Worm (Caenorhabditis elegans): ENCODE measurements around the gene Y56A3A.30.

DNA sequence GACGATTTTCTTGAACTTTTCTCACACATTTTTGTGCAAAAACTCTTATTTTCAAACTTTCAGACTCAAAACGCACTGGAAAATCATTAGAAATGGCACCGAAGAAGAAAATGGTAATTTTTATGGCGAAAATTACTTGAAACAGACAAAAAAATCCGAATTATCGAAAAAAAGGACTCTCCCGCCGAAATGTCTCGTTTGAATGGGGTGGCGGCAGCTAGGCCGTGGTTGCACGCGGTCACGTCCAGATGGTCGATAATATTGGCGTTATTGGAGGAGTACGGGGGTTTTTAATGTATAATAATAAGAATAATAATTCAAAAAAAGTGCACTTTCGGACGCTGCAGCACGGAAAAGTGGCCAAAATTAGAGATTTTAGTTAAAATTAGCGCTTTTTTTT, 4.5 kb downstream of the Y56A3A.30 start, which contains the start of gene Y56A3A.31:
- TF ChIP-seq him-1 (tag; optimal IDR thresholded peaks at IDR 0.05) (no peak), W03F9.2 (tag; optimal IDR thresholded peaks at IDR 0.05) (no peak)

All from whole organism, L4/young adult.